Worm (Caenorhabditis elegans): ENCODE data around the gene C50D2.2.

- TF ChIP-seq klf-2 (GFP tag; conservative IDR thresholded peaks at IDR 0.05): no peak
- TF ChIP-seq tab-1 (GFP tag; IDR thresholded peaks at IDR 0.05): no peak
- TF ChIP-seq cog-1 (tag; optimal IDR thresholded peaks at IDR 0.05): no peak
- no peak for TF ChIP-seq ztf-23 (GFP tag; IDR thresholded peaks at IDR 0.05)
- no peak for TF ChIP-seq ref-1 (GFP tag; conservative IDR thresholded peaks at IDR 0.05)
- TF ChIP-seq flt-1 (GFP tag; IDR thresholded peaks at IDR 0.05): no peak
- no peak for TF ChIP-seq T22C8.4 (GFP tag; IDR thresholded peaks at IDR 0.05)
- TF ChIP-seq med-1 (GFP tag; optimal IDR thresholded peaks at IDR 0.05; ENCODE audit: insufficient read depth): no peak
These were observed 3.1 kb upstream of the C50D2.2 start, which contains the start of gene txt-1 for ce11 chrII:105889-106288.

All from whole organism, midembryonic.